Fruit fly (Drosophila melanogaster): ENCODE results near the gene CG16998.

Gene CG16998

dm6 chr3L:7539736-7540135, at the start of gene CG16998:
CG16998 (minus strand) TSS chr3L:7539836.
- TF ChIP-seq CTCF (optimal IDR thresholded peaks at IDR 0.05) = no peak
- TF ChIP-seq CG8478 (optimal IDR thresholded peaks at IDR 0.05) = no peak

- TF ChIP-seq CG8478 (optimal IDR thresholded peaks at IDR 0.05) = no peak
- TF ChIP-seq CTCF (optimal IDR thresholded peaks at IDR 0.05) = no peak
These were observed 43.5 kb upstream of the CG16998 start, which contains the start of gene mmm for dm6 chr3L:7583154-7583553. mmm (plus strand) TSS chr3L:7583454.

- TF ChIP-seq CG8478 (optimal IDR thresholded peaks at IDR 0.05) = no peak
- no peak for TF ChIP-seq CTCF (optimal IDR thresholded peaks at IDR 0.05)
These were observed 33.3 kb upstream of the CG16998 start for dm6 chr3L:7572948-7573347.

- TF ChIP-seq CTCF (optimal IDR thresholded peaks at IDR 0.05) (no peak), CG8478 (optimal IDR thresholded peaks at IDR 0.05) (no peak)
These were observed 22.7 kb upstream of the CG16998 start, which contains the start of gene frac for dm6 chr3L:7562310-7562709. frac (plus strand) TSS chr3L:7562610.

dm6 chr3L:7560580-7560979, 20.9 kb upstream of the CG16998 start:
- TF ChIP-seq CTCF (optimal IDR thresholded peaks at IDR 0.05) = peak; percentile 73 to 80
- TF ChIP-seq CG8478 (optimal IDR thresholded peaks at IDR 0.05) = no peak

- no peak for TF ChIP-seq CG8478 (optimal IDR thresholded peaks at IDR 0.05)
- TF ChIP-seq CTCF (optimal IDR thresholded peaks at IDR 0.05) = no peak
These were observed 20.3 kb upstream of the CG16998 start, which contains the start of gene CG14837 for dm6 chr3L:7559937-7560336. CG14837 (minus strand) TSS chr3L:7560037.

- no peak for TF ChIP-seq CG8478 (optimal IDR thresholded peaks at IDR 0.05)
- no peak for TF ChIP-seq CTCF (optimal IDR thresholded peaks at IDR 0.05)
These were observed 13.4 kb upstream of the CG16998 start for dm6 chr3L:7553062-7553461.

dm6 chr3L:7552446-7552845, 12.8 kb upstream of the CG16998 start:
- TF ChIP-seq CG8478 (optimal IDR thresholded peaks at IDR 0.05) = no peak
- no peak for TF ChIP-seq CTCF (optimal IDR thresholded peaks at IDR 0.05)

- no peak for TF ChIP-seq CG8478 (optimal IDR thresholded peaks at IDR 0.05)
- TF ChIP-seq CTCF (optimal IDR thresholded peaks at IDR 0.05) = no peak
These were observed 10.6 kb upstream of the CG16998 start for dm6 chr3L:7550225-7550624.

dm6 chr3L:7545562-7545961, 5.9 kb upstream of the CG16998 start:
- no peak for TF ChIP-seq CTCF (optimal IDR thresholded peaks at IDR 0.05)

dm6 chr3L:7544639-7545183, 5.1 kb upstream of the CG16998 start:
- TF ChIP-seq CTCF (optimal IDR thresholded peaks at IDR 0.05) (no peak), CG8478 (optimal IDR thresholded peaks at IDR 0.05) (no peak)

- no peak for TF ChIP-seq CG8478 (optimal IDR thresholded peaks at IDR 0.05)
- no peak for TF ChIP-seq CTCF (optimal IDR thresholded peaks at IDR 0.05)
These were observed 2.7 kb upstream of the CG16998 start, which contains the start of gene CG32376 for dm6 chr3L:7542357-7542756. CG32376 (minus strand) TSS chr3L:7542457.

- TF ChIP-seq CTCF (optimal IDR thresholded peaks at IDR 0.05) (no peak), CG8478 (optimal IDR thresholded peaks at IDR 0.05) (no peak)
These were observed 1.4 kb upstream of the CG16998 start, which contains the start of gene CG32374 for dm6 chr3L:7541068-7541467. CG32374 (minus strand) TSS chr3L:7541168.

- no peak for TF ChIP-seq CTCF (optimal IDR thresholded peaks at IDR 0.05)
- TF ChIP-seq CG8478 (optimal IDR thresholded peaks at IDR 0.05) = no peak
These were observed 8.9 kb downstream of the CG16998 start for dm6 chr3L:7530461-7531338.

- TF ChIP-seq CG8478 (optimal IDR thresholded peaks at IDR 0.05) (no peak), CTCF (optimal IDR thresholded peaks at IDR 0.05) (no peak)
These were observed 10.3 kb downstream of the CG16998 start for dm6 chr3L:7529081-7530021.
